Fruit fly (Drosophila melanogaster) whole organism, embryonic: Measurements from ENCODE around the gene CG8128.

Experiments used
- Abd-B ChIP-seq: fragments of 200-800 bp; sonication (Bioruptor generic); optimal IDR thresholded peaks from 2 replicates; lab custom pipeline; 2018; ENCODE audit warnings: missing biosample characterization, mild to moderate bottlenecking, missing genetic modification characterization, moderate library complexity
- Aef1 ChIP-seq: fragments of 200-800 bp; sonication (Bioruptor generic); IDR thresholded peaks from 3 replicates; pipeline ENCODE4 v1.3.6; 2022; ENCODE audit warnings: missing biosample characterization, missing genetic modification characterization
- B-H2 ChIP-seq: fragments of 200-800 bp; sonication (Bioruptor generic); optimal IDR thresholded peaks from 2 replicates; lab custom pipeline; 2018; ENCODE audit warnings: missing biosample characterization, mild to moderate bottlenecking, missing genetic modification characterization
- CG11398 ChIP-seq: fragments of 200-800 bp; sonication (Bioruptor generic); optimal IDR thresholded peaks from 2 replicates; lab custom pipeline; 2016; ENCODE audit warnings: missing biosample characterization, missing genetic modification characterization
- CG12071 ChIP-seq: fragments of 200-800 bp; sonication (Bioruptor generic); optimal IDR thresholded peaks from 3 replicates; lab custom pipeline; 2018; ENCODE audit warnings: missing biosample characterization, mild to moderate bottlenecking, missing genetic modification characterization
- CG12104 ChIP-seq: fragments of 200-800 bp; sonication (Bioruptor generic); optimal IDR thresholded peaks from 3 replicates; lab custom pipeline; 2016; ENCODE audit warnings: missing biosample characterization, missing genetic modification characterization
- CG12155 ChIP-seq: fragments of 200-800 bp; sonication (Bioruptor generic); optimal IDR thresholded peaks from 3 replicates; lab custom pipeline; 2016; ENCODE audit warnings: missing biosample characterization, missing genetic modification characterization
- CG13424 ChIP-seq: fragments of 200-800 bp; sonication (Bioruptor generic); optimal IDR thresholded peaks from 2 replicates; lab custom pipeline; 2019; ENCODE audit warnings: missing biosample characterization, mild to moderate bottlenecking, missing genetic modification characterization, moderate library complexity
- CG15601 ChIP-seq: fragments of 200-800 bp; sonication (Bioruptor generic); optimal IDR thresholded peaks from 3 replicates; lab custom pipeline; 2019; ENCODE audit warnings: missing biosample characterization, mild to moderate bottlenecking, missing genetic modification characterization, moderate library complexity
- CG1647 ChIP-seq: fragments of 200-800 bp; sonication (Bioruptor generic); optimal IDR thresholded peaks from 3 replicates; lab custom pipeline; 2016; ENCODE audit warnings: missing biosample characterization, missing genetic modification characterization
- CG16815 ChIP-seq: fragments of 200-800 bp; sonication (Bioruptor generic); optimal IDR thresholded peaks from 3 replicates; lab custom pipeline; 2017; ENCODE audit warnings: missing biosample characterization, mild to moderate bottlenecking, missing genetic modification characterization
- CG1792 ChIP-seq: fragments of 200-800 bp; sonication (Bioruptor generic); optimal IDR thresholded peaks from 2 replicates; lab custom pipeline; 2016; ENCODE audit warnings: missing biosample characterization, missing genetic modification characterization
- CG18011 ChIP-seq: fragments of 200-800 bp; sonication (Bioruptor generic); optimal IDR thresholded peaks from 2 replicates; lab custom pipeline; 2017; ENCODE audit warnings: missing biosample characterization, missing genetic modification characterization, mild to moderate bottlenecking, moderate library complexity, missing genotype
- CG30431 ChIP-seq: fragments of 200-800 bp; sonication (Bioruptor generic); optimal IDR thresholded peaks from 2 replicates; lab custom pipeline; 2017; ENCODE audit warnings: missing biosample characterization, missing genetic modification characterization
- CG34376 ChIP-seq: fragments of 200-800 bp; sonication (Bioruptor generic); optimal IDR thresholded peaks from 2 replicates; lab custom pipeline; 2018; ENCODE audit warnings: missing biosample characterization, mild to moderate bottlenecking, missing genetic modification characterization
- CG3995 ChIP-seq: fragments of 200-800 bp; sonication (Bioruptor generic); optimal IDR thresholded peaks from 3 replicates; lab custom pipeline; 2016; ENCODE audit warnings: missing biosample characterization, missing genetic modification characterization
- CG5180 ChIP-seq: fragments of 200-800 bp; sonication (Bioruptor generic); optimal IDR thresholded peaks from 3 replicates; lab custom pipeline; 2017; ENCODE audit warnings: missing biosample characterization, missing genetic modification characterization, mild to moderate bottlenecking, moderate library complexity, missing genetic modification reagents
- CG6683 ChIP-seq: fragments of 200-800 bp; sonication (Bioruptor generic); optimal IDR thresholded peaks from 2 replicates; lab custom pipeline; 2017; ENCODE audit warnings: missing biosample characterization, mild to moderate bottlenecking, missing genetic modification characterization, missing genetic modification reagents
- CG6791 ChIP-seq: fragments of 200-800 bp; sonication (Bioruptor generic); IDR thresholded peaks from 3 replicates; pipeline ENCODE4 v1.3.6; 2022; ENCODE audit warnings: missing biosample characterization, missing genetic modification characterization; ENCODE audit not compliant: partially characterized antibody
- Camta ChIP-seq: fragments of 200-800 bp; sonication (Bioruptor generic); optimal IDR thresholded peaks from 2 replicates; lab custom pipeline; 2016; ENCODE audit warnings: missing biosample characterization, missing genetic modification characterization
- Eip74EF ChIP-seq, 2 experiments: fragments of 200-800 bp in 1 of 2; fragments of >200 bp in 1 of 2; sonication (Bioruptor generic) in 1 of 2; optimal IDR thresholded peaks; 2 replicates each; lab custom pipeline; 2017 to 2019; ENCODE audit warnings: missing biosample characterization in 2 of 2, missing genetic modification characterization in 2 of 2, mild to moderate bottlenecking in 1 of 2, moderate library complexity in 1 of 2
- Fer3 ChIP-seq: fragments of 200-800 bp; sonication (Bioruptor generic); optimal IDR thresholded peaks from 2 replicates; lab custom pipeline; 2018; ENCODE audit warnings: missing biosample characterization, mild to moderate bottlenecking, missing genetic modification characterization, moderate library complexity
- Gug ChIP-seq: fragments of 200-800 bp; sonication (Bioruptor generic); IDR thresholded peaks from 4 replicates; pipeline ENCODE4 v1.3.6; 2022; ENCODE audit warnings: missing biosample characterization, missing genetic modification characterization
- MTF-1 ChIP-seq: fragments of 200-800 bp; sonication (Bioruptor generic); optimal IDR thresholded peaks from 2 replicates; lab custom pipeline; 2018; ENCODE audit warnings: missing biosample characterization, mild to moderate bottlenecking, missing genetic modification characterization, borderline replicate concordance
- Pdp1 ChIP-seq, 2 experiments: fragments of 200-800 bp; sonication (Bioruptor generic); optimal IDR thresholded peaks; 3 replicates each; lab custom pipeline; 2016; ENCODE audit warnings: missing biosample characterization in 2 of 2, missing genetic modification characterization in 2 of 2, mild to moderate bottlenecking in 1 of 2, moderate library complexity in 1 of 2
- Ssrp ChIP-seq: fragments of 200-800 bp; sonication (Bioruptor generic); optimal IDR thresholded peaks from 2 replicates; lab custom pipeline; 2018; ENCODE audit warnings: missing biosample characterization, mild to moderate bottlenecking, missing genetic modification characterization, moderate library complexity
- ab ChIP-seq: fragments of 200-800 bp; sonication (Bioruptor generic); optimal IDR thresholded peaks from 2 replicates; lab custom pipeline; 2016; ENCODE audit warnings: missing biosample characterization, missing genetic modification characterization
- amos ChIP-seq: fragments of 200-800 bp; sonication (Bioruptor generic); IDR thresholded peaks from 2 replicates; pipeline ENCODE4 v1.3.6; 2022; ENCODE audit warnings: missing biosample characterization, missing genetic modification characterization; ENCODE audit not compliant: partially characterized antibody
- caup ChIP-seq: fragments of 200-800 bp; sonication (Bioruptor generic); optimal IDR thresholded peaks from 3 replicates; lab custom pipeline; 2017; ENCODE audit warnings: missing biosample characterization, mild to moderate bottlenecking, missing genetic modification characterization, moderate library complexity; ENCODE audit not compliant: severe bottlenecking
- chn ChIP-seq: fragments of 200-800 bp; sonication (Bioruptor generic); optimal IDR thresholded peaks from 2 replicates; lab custom pipeline; 2016; ENCODE audit warnings: missing biosample characterization, missing genetic modification characterization
- crc ChIP-seq: fragments of 200-800 bp; sonication (Bioruptor generic); optimal IDR thresholded peaks from 2 replicates; lab custom pipeline; 2016; ENCODE audit warnings: missing biosample characterization, missing genetic modification characterization
- da ChIP-seq: fragments of 200-800 bp; sonication (Bioruptor generic); optimal IDR thresholded peaks from 2 replicates; lab custom pipeline; 2016; ENCODE audit warnings: missing biosample characterization, missing genetic modification characterization
- eyg ChIP-seq: fragments of 200-800 bp; sonication (Bioruptor generic); optimal IDR thresholded peaks from 3 replicates; lab custom pipeline; 2016; ENCODE audit warnings: missing biosample characterization, missing genetic modification characterization
- gfzf ChIP-seq: fragments of 200-800 bp; sonication (Bioruptor generic); optimal IDR thresholded peaks from 2 replicates; lab custom pipeline; 2016; ENCODE audit warnings: missing biosample characterization, mild to moderate bottlenecking, missing genetic modification characterization, moderate library complexity
- hb ChIP-seq: fragments of 200-800 bp; sonication (Bioruptor generic); IDR thresholded peaks from 3 replicates; pipeline ENCODE4 v1.3.6; 2022; ENCODE audit warnings: missing biosample characterization, missing genetic modification characterization; ENCODE audit not compliant: partially characterized antibody
- klu ChIP-seq: fragments of 200-800 bp; sonication (Bioruptor generic); IDR thresholded peaks from 2 replicates; pipeline ENCODE4 v1.3.6; 2022; ENCODE audit warnings: missing biosample characterization, missing genetic modification characterization
- lov ChIP-seq, 2 experiments: fragments of 200-800 bp in 1 of 2; fragments of >200 bp in 1 of 2; sonication (Bioruptor generic) in 1 of 2; IDR thresholded peaks in 1 of 2; optimal IDR thresholded peaks in 1 of 2; 2 replicates in 1 of 2; 3 replicates in 1 of 2; pipeline versions ENCODE4 v1.3.6 to Lab custom; 2017 to 2022; ENCODE audit warnings: missing biosample characterization in 1 of 2, missing genetic modification characterization in 1 of 2
- p53 ChIP-seq: fragments of 200-800 bp; sonication (Bioruptor generic); optimal IDR thresholded peaks from 2 replicates; lab custom pipeline; 2016; ENCODE audit warnings: missing biosample characterization, missing genetic modification characterization
- ranshi ChIP-seq: fragments of 200-800 bp; sonication (Bioruptor generic); IDR thresholded peaks from 2 replicates; pipeline ENCODE4 v1.3.6; 2022; ENCODE audit warnings: missing biosample characterization, missing genetic modification characterization
- repo ChIP-seq: fragments of 200-800 bp; sonication (Bioruptor generic); optimal IDR thresholded peaks from 2 replicates; lab custom pipeline; 2016; ENCODE audit warnings: missing biosample characterization, missing genetic modification characterization
- shn ChIP-seq: fragments of 200-800 bp; sonication (Bioruptor generic); optimal IDR thresholded peaks from 3 replicates; lab custom pipeline; 2016; ENCODE audit warnings: missing biosample characterization, missing genetic modification characterization
- sr ChIP-seq: fragments of 200-800 bp; sonication (Bioruptor generic); IDR thresholded peaks from 3 replicates; pipeline ENCODE4 v1.3.6; 2022; ENCODE audit warnings: missing biosample characterization, missing genetic modification characterization
- tgo ChIP-seq: fragments of 200-800 bp; sonication (Bioruptor generic); IDR thresholded peaks from 3 replicates; pipeline ENCODE4 v1.3.6; 2022; ENCODE audit warnings: missing biosample characterization, missing genetic modification characterization
- tna ChIP-seq: fragments of 200-800 bp; sonication (Bioruptor generic); IDR thresholded peaks from 2 replicates; pipeline ENCODE4 v1.3.6; 2022; ENCODE audit warnings: missing biosample characterization, missing genetic modification characterization; ENCODE audit not compliant: partially characterized antibody
- trem ChIP-seq: fragments of 200-800 bp; optimal IDR thresholded peaks from 3 replicates; lab custom pipeline; 2019; ENCODE audit warnings: missing biosample characterization, mild to moderate bottlenecking, missing genetic modification characterization, moderate library complexity
- vfl ChIP-seq: fragments of 200-800 bp; sonication (Bioruptor generic); optimal IDR thresholded peaks from 2 replicates; lab custom pipeline; 2016; ENCODE audit warnings: missing biosample characterization, missing genetic modification characterization
- z ChIP-seq: fragments of 200-800 bp; sonication (Bioruptor generic); IDR thresholded peaks from 3 replicates; pipeline ENCODE4 v1.3.6; 2022; ENCODE audit warnings: missing biosample characterization, missing genetic modification characterization
- zen2 ChIP-seq: fragments of 200-800 bp; sonication (Bioruptor generic); IDR thresholded peaks from 3 replicates; pipeline ENCODE4 v1.3.6; 2022; ENCODE audit warnings: missing biosample characterization, missing genetic modification characterization; ENCODE audit not compliant: partially characterized antibody

Gene CG8128

dm6 chrX:15738890-15739550, 41.7 kb downstream of the CG8128 start, which contains the start of the genes CG11679 and CG8206 (continued):
- TF ChIP-seq CG13424 (tag; lab: Kevin White, UChicago) (peak; percentile 56), ranshi (GFP tag; lab: Robert Waterston, UW) (peak; percentile 39; the same call in 1 of the 2 replicates), klu (peak; percentile 19; the same call in 1 of the 2 replicates), vfl (GFP tag; lab: Kevin White, UChicago) (no peak), CG18011 (GFP tag; lab: Kevin White, UChicago) (no peak), CG15601 (tag; lab: Kevin White, UChicago) (no peak), Eip74EF (GFP tag; optimal IDR thresholded peaks at IDR 0.05; lab: Kevin White, UChicago) (no peak), repo (GFP tag; lab: Kevin White, UChicago) (no peak), CG30431 (no peak), hb (no peak), trem (peak; percentile 49), Aef1 (GFP tag; lab: Robert Waterston, UW) (peak; percentile 26; the same call in 1 of the 3 replicates), lov (optimal IDR thresholded peaks at IDR 0.05; lab: Kevin White, UChicago) (no peak), lov (GFP tag; IDR thresholded peaks at IDR 0.05; lab: Robert Waterston, UW) (no peak), Abd-B (GFP tag; lab: Kevin White, UChicago) (peak; percentile 37), CG1647 (GFP tag; lab: Kevin White, UChicago) (no peak), B-H2 (GFP tag; lab: Kevin White, UChicago) (peak; percentile 1), Fer3 (peak; percentile 3), caup (GFP tag; lab: Kevin White, UChicago) (no peak), CG12071 (GFP tag; lab: Kevin White, UChicago) (no peak), CG6791 (GFP tag; lab: Robert Waterston, UW) (no peak), ab (GFP tag; lab: Kevin White, UChicago) (no peak), CG6683 (GFP tag; lab: Kevin White, UChicago) (no peak), Pdp1 (GFP tag; optimal IDR thresholded peaks at IDR 0.05; lab: Kevin White, UChicago) (peak; percentile 38 to 62), CG12104 (GFP tag; lab: Kevin White, UChicago) (no peak), zen2 (no peak), tna (no peak), CG1792 (GFP tag; lab: Kevin White, UChicago) (no peak), da (GFP tag; lab: Kevin White, UChicago) (no peak), sr (GFP tag; lab: Robert Waterston, UW) (no peak), CG3995 (GFP tag; lab: Kevin White, UChicago) (peak; percentile 86), p53 (no peak), gfzf (no peak), MTF-1 (GFP tag; lab: Kevin White, UChicago) (no peak), chn (GFP tag; lab: Kevin White, UChicago) (no peak), Ssrp (tag; lab: Kevin White, UChicago) (no peak), tgo (peak; percentile 45; the same call in 1 of the 3 replicates), shn (GFP tag; lab: Kevin White, UChicago) (peak; percentile 52), Camta (GFP tag; lab: Kevin White, UChicago) (no peak), Gug (GFP tag; lab: Robert Waterston, UW) (peak; percentile 26; the same call in 1 of the 4 replicates), crc (GFP tag; lab: Kevin White, UChicago) (no peak), CG12155 (no peak), eyg (GFP tag; lab: Kevin White, UChicago) (no peak), CG5180 (no peak), amos (no peak), z (no peak), CG34376 (GFP tag; lab: Kevin White, UChicago) (peak; percentile 40), CG16815 (no peak), CG11398 (no peak)
